Worm (Caenorhabditis elegans) whole organism, L4 larva: ENCODE data around the gene efn-4.

Source experiments
- ama-1 ChIP-seq: fragments of 150-350 bp; optimal IDR thresholded peaks from 2 replicates; lab custom pipeline; 2014; ENCODE audit warnings: inconsistent platforms, mixed read lengths
- ceh-28 ChIP-seq: fragments of 150-350 bp; optimal IDR thresholded peaks from 2 replicates; lab custom pipeline; 2014; ENCODE audit warnings: missing biosample characterization, missing genetic modification reagents, missing genetic modification characterization
- ces-1 ChIP-seq: fragments of 150-350 bp; sonication (generic microtip); optimal IDR thresholded peaks from 4 replicates; lab custom pipeline; 2014; ENCODE audit warnings: missing biosample characterization, missing genetic modification reagents, missing genetic modification characterization
- egl-27 ChIP-seq: sonication (generic microtip); optimal IDR thresholded peaks from 3 replicates; lab custom pipeline; 2017; ENCODE audit warnings: missing biosample characterization, missing genetic modification reagents, missing genetic modification characterization
- hlh-30 ChIP-seq: sonication (generic microtip); optimal IDR thresholded peaks from 2 replicates; lab custom pipeline; 2017; ENCODE audit warnings: antibody characterized with exemption, mild to moderate bottlenecking, missing genetic modification characterization, missing compliant biosample characterization; ENCODE audit not compliant: insufficient read depth
- jun-1 ChIP-seq: fragments of 150-350 bp; optimal IDR thresholded peaks from 2 replicates; lab custom pipeline; 2014; ENCODE audit warnings: missing biosample characterization, missing genetic modification reagents, missing genetic modification characterization
- lin-13 ChIP-seq: fragments of 150-350 bp; optimal IDR thresholded peaks from 2 replicates; lab custom pipeline; 2014; ENCODE audit warnings: missing biosample characterization, missing genetic modification reagents, missing genetic modification characterization
- madf-5 ChIP-seq, 2 experiments: fragments of 200-800 bp; sonication (Bioruptor generic); IDR thresholded peaks; 2 replicates each; pipeline ENCODE4 v1.3.6; 2022; ENCODE audit warnings: missing compliant biosample characterization in 2 of 2, missing genetic modification characterization in 2 of 2
- mep-1 ChIP-seq: fragments of 150-350 bp; sonication (generic microtip); optimal IDR thresholded peaks from 3 replicates; lab custom pipeline; 2014; ENCODE audit warnings: missing biosample characterization, missing genetic modification characterization
- nhr-48 ChIP-seq: sonication (generic microtip); optimal IDR thresholded peaks from 2 replicates; lab custom pipeline; 2016; ENCODE audit warnings: mild to moderate bottlenecking, missing genetic modification characterization, missing compliant biosample characterization
- pqm-1 ChIP-seq: sonication (generic microtip); optimal IDR thresholded peaks from 2 replicates; lab custom pipeline; 2017; ENCODE audit warnings: missing biosample characterization, missing genetic modification characterization
- set-16 ChIP-seq: fragments of 200-800 bp; sonication (Bioruptor generic); IDR thresholded peaks from 2 replicates; pipeline ENCODE4 v1.3.6; 2022; ENCODE audit warnings: missing genetic modification reagents, missing genetic modification characterization, missing compliant biosample characterization
- skn-1 ChIP-seq: fragments of 150-350 bp; optimal IDR thresholded peaks from 2 replicates; lab custom pipeline; 2014; ENCODE audit warnings: missing biosample characterization, missing genetic modification characterization
- ztf-11 ChIP-seq: fragments of 150-350 bp; optimal IDR thresholded peaks from 2 replicates; lab custom pipeline; 2014; ENCODE audit warnings: missing biosample characterization, missing genetic modification characterization

DNA sequence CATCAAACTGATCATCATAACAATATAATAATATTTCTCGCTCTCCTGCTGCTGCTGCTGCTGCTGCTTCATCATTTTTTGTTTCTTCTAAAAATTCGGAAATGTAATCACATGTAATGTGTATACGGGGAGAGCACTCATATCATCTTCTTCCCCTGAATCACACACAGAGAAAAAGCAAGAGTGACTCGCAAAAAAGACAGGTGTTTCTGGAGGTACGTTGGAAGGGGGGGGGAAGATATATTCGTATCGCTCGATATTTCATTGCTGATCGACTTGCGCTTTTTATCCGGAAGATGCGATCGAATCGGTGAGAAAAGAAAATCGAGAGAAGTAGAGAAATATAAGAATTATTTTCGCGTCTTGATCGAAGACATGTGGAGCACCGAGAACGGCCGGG lies 48.6 kb downstream of the efn-4 start:
- TF ChIP-seq nhr-48 (tag; lab: Kevin White, UChicago) (no peak), ces-1 (GFP tag; lab: Kevin White, UChicago) (no peak), hlh-30 (tag; lab: Kevin White, UChicago) (peak; percentile 20), ama-1 (no peak), ztf-11 (tag; lab: Kevin White, UChicago) (no peak), madf-5 (GFP tag; IDR thresholded peaks at IDR 0.05; lab: Robert Waterston, UW) (no peak), skn-1 (tag; lab: Kevin White, UChicago) (no peak), mep-1 (no peak), ceh-28 (tag; lab: Kevin White, UChicago) (no peak), jun-1 (tag; lab: Kevin White, UChicago) (no peak), lin-13 (GFP tag; lab: Kevin White, UChicago) (no peak), set-16 (no peak), egl-27 (tag; lab: Kevin White, UChicago) (no peak), pqm-1 (tag; lab: Kevin White, UChicago) (no peak)
